Worm (Caenorhabditis elegans) whole organism, L3 larva: ENCODE data around the gene ZK897.10.

Source experiments
- R02D3.7 ChIP-seq: fragments of 150-350 bp; optimal IDR thresholded peaks from 2 replicates; lab custom pipeline; 2014; ENCODE audit warnings: missing biosample characterization, missing genetic modification characterization
- ZK546.5 ChIP-seq: sonication (generic microtip); optimal IDR thresholded peaks from 2 replicates; lab custom pipeline; 2017; ENCODE audit warnings: missing biosample characterization, missing genetic modification characterization
- aly-2 ChIP-seq: fragments of 150-350 bp; optimal IDR thresholded peaks from 2 replicates; lab custom pipeline; 2014; ENCODE audit warnings: missing biosample characterization, missing genetic modification characterization
- ama-1 ChIP-seq: fragments of 150-350 bp; optimal IDR thresholded peaks from 2 replicates; lab custom pipeline; 2018
- ceh-16 ChIP-seq: sonication (generic microtip); optimal IDR thresholded peaks from 2 replicates; lab custom pipeline; 2017; ENCODE audit warnings: missing biosample characterization, missing genetic modification characterization
- ceh-28 ChIP-seq: fragments of 150-350 bp; optimal IDR thresholded peaks from 2 replicates; lab custom pipeline; 2014; ENCODE audit warnings: missing biosample characterization, missing genetic modification reagents, missing genetic modification characterization
- ceh-82 ChIP-seq: fragments of 150-350 bp; optimal IDR thresholded peaks from 2 replicates; lab custom pipeline; 2014; ENCODE audit warnings: missing biosample characterization, missing genetic modification characterization
- ceh-9 ChIP-seq: sonication (generic microtip); optimal IDR thresholded peaks from 2 replicates; lab custom pipeline; 2018; ENCODE audit warnings: missing biosample characterization, missing genetic modification characterization
- daf-12 ChIP-seq: fragments of 150-350 bp; optimal IDR thresholded peaks from 2 replicates; lab custom pipeline; 2014; ENCODE audit warnings: missing biosample characterization, missing genetic modification reagents, missing genetic modification characterization
- elt-1 ChIP-seq: fragments of 150-350 bp; optimal IDR thresholded peaks from 2 replicates; lab custom pipeline; 2014; ENCODE audit warnings: missing biosample characterization, missing genetic modification characterization
- elt-2 ChIP-seq: sonication (generic microtip); optimal IDR thresholded peaks from 2 replicates; lab custom pipeline; 2016; ENCODE audit warnings: missing genetic modification reagents, mild to moderate bottlenecking, missing genetic modification characterization, missing compliant biosample characterization
- fkh-10 ChIP-seq: sonication (generic microtip); optimal IDR thresholded peaks from 2 replicates; lab custom pipeline; 2017; ENCODE audit warnings: missing biosample characterization, missing genetic modification reagents, missing genetic modification characterization
- jun-1 ChIP-seq: fragments of 150-350 bp; optimal IDR thresholded peaks from 2 replicates; lab custom pipeline; 2014; ENCODE audit warnings: missing biosample characterization, missing genetic modification reagents, missing genetic modification characterization
- lin-15B ChIP-seq: fragments of 150-350 bp; optimal IDR thresholded peaks from 2 replicates; lab custom pipeline; 2014; ENCODE audit warnings: missing biosample characterization, missing genetic modification characterization
- lin-39 ChIP-seq: fragments of 150-350 bp; optimal IDR thresholded peaks from 2 replicates; lab custom pipeline; 2018; ENCODE audit warnings: missing biosample characterization, missing genetic modification reagents, missing genetic modification characterization
- nfya-1 ChIP-seq: sonication (generic microtip); optimal IDR thresholded peaks from 2 replicates; lab custom pipeline; 2017; ENCODE audit warnings: missing genetic modification characterization, mild to moderate bottlenecking, missing compliant biosample characterization, antibody characterized with exemption, moderate library complexity; ENCODE audit not compliant: insufficient read depth
- nhr-25 ChIP-seq: sonication (generic microtip); optimal IDR thresholded peaks from 2 replicates; lab custom pipeline; 2017; ENCODE audit warnings: missing biosample characterization, missing genetic modification characterization
- nhr-76 ChIP-seq: fragments of 150-350 bp; sonication (generic microtip); optimal IDR thresholded peaks from 5 replicates; lab custom pipeline; 2014; ENCODE audit warnings: missing biosample characterization, missing genetic modification characterization
- nhr-77 ChIP-seq: fragments of 150-350 bp; optimal IDR thresholded peaks from 2 replicates; lab custom pipeline; 2014; ENCODE audit warnings: missing biosample characterization, missing genetic modification characterization
- pha-4 ChIP-seq: fragments of 150-350 bp; optimal IDR thresholded peaks from 2 replicates; lab custom pipeline; 2014; ENCODE audit warnings: missing biosample characterization, missing genetic modification reagents, missing genetic modification characterization
- pqm-1 ChIP-seq: fragments of 150-350 bp; optimal IDR thresholded peaks from 2 replicates; lab custom pipeline; 2017; ENCODE audit warnings: missing biosample characterization, missing genetic modification characterization, inconsistent platforms
- snpc-4 ChIP-seq: fragments of 150-350 bp; optimal IDR thresholded peaks from 2 replicates; lab custom pipeline; 2014; ENCODE audit warnings: missing biosample characterization, missing genetic modification characterization
- tbx-2 ChIP-seq: sonication (generic microtip); optimal IDR thresholded peaks from 2 replicates; lab custom pipeline; 2016; ENCODE audit warnings: mild to moderate bottlenecking, missing genetic modification characterization, missing compliant biosample characterization
- unc-62 ChIP-seq: fragments of 150-350 bp; sonication (generic microtip); optimal IDR thresholded peaks from 4 replicates; lab custom pipeline; 2014; ENCODE audit warnings: missing biosample characterization, missing genetic modification reagents, missing genetic modification characterization
- zag-1 ChIP-seq: fragments of 150-350 bp; optimal IDR thresholded peaks from 2 replicates; lab custom pipeline; 2014; ENCODE audit warnings: missing biosample characterization, missing genetic modification characterization

ZK897.10 gene

ce11 chrIV:12792494-12792893 lies 27.3 kb downstream of the ZK897.10 start, which contains the start of gene F07C6.6:
F07C6.6 (plus strand) TSS chrIV:12792794.
- TF ChIP-seq ceh-16 (tag; lab: Kevin White, UChicago) = no peak
- TF ChIP-seq ceh-28 (tag; lab: Kevin White, UChicago) = no peak
- TF ChIP-seq, all 47 proteins: peak for 0

- TF ChIP-seq pqm-1 (tag; lab: Kevin White, UChicago) (peak; percentile 37), fkh-10 (GFP tag; lab: Kevin White, UChicago) (no peak), nhr-77 (tag; lab: Kevin White, UChicago) (no peak), elt-2 (tag; lab: Kevin White, UChicago) (peak; percentile 49)
Observed at ce11 chrIV:12793621-12794020, 28.5 kb downstream of the ZK897.10 start, which contains the start of gene pin-2. pin-2 (plus strand) TSS chrIV:12793847.

- TF ChIP-seq elt-2 (tag; lab: Kevin White, UChicago) = peak; percentile 20
- no peak for TF ChIP-seq ZK546.5 (tag; lab: Kevin White, UChicago)
- TF ChIP-seq snpc-4 (tag; lab: Kevin White, UChicago) = peak; percentile 69
Observed at ce11 chrIV:12795371-12795936, 30.3 kb downstream of the ZK897.10 start.

- TF ChIP-seq nfya-1 (no peak), ama-1 (no peak), unc-62 (GFP tag; lab: Kevin White, UChicago) (no peak), nhr-25 (tag; lab: Kevin White, UChicago) (peak; percentile 32)
Observed at ce11 chrIV:12796811-12797210, 31.7 kb downstream of the ZK897.10 start.

ce11 chrIV:12805595-12805994 lies 40.4 kb downstream of the ZK897.10 start, which contains the start of gene F07C6.4:
F07C6.4 (plus strand) TSS chrIV:12805924.
- no peak for TF ChIP-seq lin-15B
- no peak for TF ChIP-seq nhr-76 (tag; lab: Kevin White, UChicago)
- TF ChIP-seq elt-1 = no peak
- TF ChIP-seq zag-1 (tag; lab: Kevin White, UChicago) = no peak
- no peak for TF ChIP-seq nfya-1
- TF ChIP-seq ceh-9 (tag; lab: Kevin White, UChicago) = no peak
- TF ChIP-seq R02D3.7 = no peak
- no peak for TF ChIP-seq pha-4 (tag; lab: Kevin White, UChicago)
- TF ChIP-seq fkh-10 (GFP tag; lab: Kevin White, UChicago) = no peak
- TF ChIP-seq ama-1 = no peak
- TF ChIP-seq tbx-2 = no peak
- TF ChIP-seq, all 47 proteins: peak for 0

- no peak for TF ChIP-seq jun-1 (tag; lab: Kevin White, UChicago)
- no peak for TF ChIP-seq nhr-76 (tag; lab: Kevin White, UChicago)
- no peak for TF ChIP-seq daf-12
- TF ChIP-seq tbx-2 = no peak
- TF ChIP-seq ceh-9 (tag; lab: Kevin White, UChicago) = no peak
- no peak for TF ChIP-seq aly-2
- no peak for TF ChIP-seq lin-15B
Observed at ce11 chrIV:12811554-12811953, 46.4 kb downstream of the ZK897.10 start.

ce11 chrIV:12813822-12814221 lies 48.7 kb downstream of the ZK897.10 start:
- no peak for TF ChIP-seq lin-39 (tag; lab: Kevin White, UChicago)
- no peak for TF ChIP-seq fkh-10 (GFP tag; lab: Kevin White, UChicago)
- TF ChIP-seq lin-15B = no peak
- TF ChIP-seq tbx-2 = no peak
- TF ChIP-seq elt-1 = no peak
- TF ChIP-seq ceh-82 = no peak
